Worm (Caenorhabditis elegans) whole organism, young adult: ENCODE measurements around the gene cul-3.

Experiments used
- B0035.1 ChIP-seq: sonication (generic microtip); optimal IDR thresholded peaks from 2 replicates; lab custom pipeline; 2016; ENCODE audit warnings: missing genetic modification characterization, mild to moderate bottlenecking, missing compliant biosample characterization, missing genotype, missing genetic modification reagents
- D2030.7 ChIP-seq: fragments of 200-800 bp; sonication (Bioruptor generic); IDR thresholded peaks from 2 replicates; pipeline ENCODE4 v1.3.6; 2022; ENCODE audit warnings: missing genetic modification reagents, missing genetic modification characterization, missing compliant biosample characterization
- F22D6.2 ChIP-seq: sonication (generic microtip); optimal IDR thresholded peaks from 2 replicates; lab custom pipeline; 2016; ENCODE audit warnings: mild to moderate bottlenecking, missing genetic modification characterization, missing compliant biosample characterization
- F33H1.4 ChIP-seq: fragments of 200-800 bp; sonication (Bioruptor generic); IDR thresholded peaks from 2 replicates; pipeline ENCODE4 v1.3.6; 2022; ENCODE audit warnings: missing genetic modification reagents, missing genetic modification characterization, missing compliant biosample characterization
- F49E8.2 ChIP-seq: sonication (generic microtip); optimal IDR thresholded peaks from 3 replicates; lab custom pipeline; 2017; ENCODE audit warnings: missing genetic modification characterization, mild to moderate bottlenecking, missing compliant biosample characterization, antibody characterized with exemption, moderate library complexity; ENCODE audit not compliant: insufficient read depth
- F57A8.1 ChIP-seq: fragments of 200-800 bp; sonication (Bioruptor generic); optimal IDR thresholded peaks from 2 replicates; lab custom pipeline; 2018; ENCODE audit warnings: mild to moderate bottlenecking, missing genetic modification characterization, moderate library complexity, missing compliant biosample characterization
- K12H6.12 ChIP-seq: fragments of 200-800 bp; sonication (Bioruptor generic); optimal IDR thresholded peaks from 2 replicates; lab custom pipeline; 2018; ENCODE audit warnings: mild to moderate bottlenecking, missing genetic modification characterization, missing compliant biosample characterization
- T26A5.8 ChIP-seq: sonication (generic microtip); optimal IDR thresholded peaks from 2 replicates; lab custom pipeline; 2016; ENCODE audit warnings: missing genetic modification characterization, missing compliant biosample characterization
- Y56A3A.18 ChIP-seq: fragments of 200-800 bp; sonication (Bioruptor generic); IDR thresholded peaks from 2 replicates; pipeline ENCODE4 v1.3.6; 2022; ENCODE audit warnings: missing genetic modification reagents, missing genetic modification characterization, missing compliant biosample characterization
- atf-7 ChIP-seq: sonication (generic microtip); optimal IDR thresholded peaks from 2 replicates; lab custom pipeline; 2017; ENCODE audit warnings: mild to moderate bottlenecking, missing genetic modification characterization, missing compliant biosample characterization
- athp-1 ChIP-seq: sonication (generic microtip); optimal IDR thresholded peaks from 2 replicates; lab custom pipeline; 2017; ENCODE audit warnings: mild to moderate bottlenecking, missing genetic modification characterization, missing compliant biosample characterization
- ccch-3 ChIP-seq: fragments of 200-800 bp; sonication (Bioruptor generic); optimal IDR thresholded peaks from 2 replicates; lab custom pipeline; 2018; ENCODE audit warnings: mild to moderate bottlenecking, missing genetic modification characterization, missing compliant biosample characterization
- ceh-100 ChIP-seq: fragments of 200-800 bp; sonication (Bioruptor generic); IDR thresholded peaks from 2 replicates; pipeline ENCODE4 v1.3.6; 2022; ENCODE audit warnings: missing genetic modification reagents, missing genetic modification characterization, missing compliant biosample characterization
- ceh-27 ChIP-seq: fragments of 200-800 bp; sonication (Bioruptor generic); optimal IDR thresholded peaks from 2 replicates; lab custom pipeline; 2018; ENCODE audit warnings: mild to moderate bottlenecking, missing genetic modification characterization, moderate library complexity, missing compliant biosample characterization
- ceh-58 ChIP-seq: fragments of 200-800 bp; sonication (Bioruptor generic); IDR thresholded peaks from 2 replicates; pipeline ENCODE4 v1.3.6; 2022; ENCODE audit warnings: missing genetic modification characterization, missing compliant biosample characterization
- chd-7 ChIP-seq: sonication (generic microtip); optimal IDR thresholded peaks from 2 replicates; lab custom pipeline; 2016; ENCODE audit warnings: mild to moderate bottlenecking, missing genetic modification characterization, moderate library complexity, missing compliant biosample characterization
- dpff-1 ChIP-seq: sonication (generic microtip); optimal IDR thresholded peaks from 2 replicates; lab custom pipeline; 2017; ENCODE audit warnings: mild to moderate bottlenecking, missing genetic modification characterization, missing compliant biosample characterization
- hmg-1.2 ChIP-seq: fragments of 200-800 bp; sonication (Bioruptor generic); IDR thresholded peaks from 2 replicates; pipeline ENCODE4 v1.3.6; 2022; ENCODE audit warnings: missing genetic modification reagents, missing genetic modification characterization, missing compliant biosample characterization
- hmg-20 ChIP-seq: fragments of 200-800 bp; sonication (Bioruptor generic); IDR thresholded peaks from 2 replicates; pipeline ENCODE4 v1.3.6; 2022; ENCODE audit warnings: missing genetic modification reagents, missing genetic modification characterization, missing compliant biosample characterization
- madf-10 ChIP-seq: sonication (generic microtip); optimal IDR thresholded peaks from 2 replicates; lab custom pipeline; 2016; ENCODE audit warnings: mild to moderate bottlenecking, missing genetic modification characterization, missing compliant biosample characterization
- madf-8 ChIP-seq: fragments of 200-800 bp; sonication (Bioruptor generic); conservative IDR thresholded peaks from 2 replicates; pipeline ENCODE4 v1.3.6; 2022; ENCODE audit warnings: missing genetic modification reagents, missing genetic modification characterization, missing compliant biosample characterization
- mel-28 ChIP-seq: sonication (generic microtip); optimal IDR thresholded peaks from 2 replicates; lab custom pipeline; 2016; ENCODE audit warnings: borderline replicate concordance, mild to moderate bottlenecking, missing genetic modification characterization, missing compliant biosample characterization
- nhr-179 ChIP-seq: sonication (generic microtip); optimal IDR thresholded peaks from 2 replicates; lab custom pipeline; 2016; ENCODE audit warnings: mild to moderate bottlenecking, missing genetic modification characterization, missing compliant biosample characterization
- pbrm-1 ChIP-seq: fragments of 200-800 bp; sonication (Bioruptor generic); IDR thresholded peaks from 2 replicates; pipeline ENCODE4 v1.3.6; 2022; ENCODE audit warnings: missing genetic modification reagents, missing genetic modification characterization, missing compliant biosample characterization
- rec-8 ChIP-seq, 2 experiments: sonication (generic microtip); optimal IDR thresholded peaks; 2 replicates each; lab custom pipeline; 2016; ENCODE audit warnings: mild to moderate bottlenecking in 2 of 2, missing genetic modification characterization in 2 of 2, missing genetic modification reagents in 2 of 2, missing genotype in 2 of 2, missing biosample characterization in 1 of 2, missing compliant biosample characterization in 1 of 2, moderate library complexity in 1 of 2
- somi-1 ChIP-seq: fragments of 200-800 bp; sonication (Bioruptor generic); optimal IDR thresholded peaks from 2 replicates; lab custom pipeline; 2018; ENCODE audit warnings: mild to moderate bottlenecking, missing genetic modification characterization, missing compliant biosample characterization
- unc-62 ChIP-seq: fragments of 150-350 bp; optimal IDR thresholded peaks from 2 replicates; lab custom pipeline; 2014; ENCODE audit warnings: missing biosample characterization, missing genetic modification reagents, missing genetic modification characterization
- zfh-2 ChIP-seq: fragments of 200-800 bp; sonication (Bioruptor generic); conservative IDR thresholded peaks from 2 replicates; pipeline ENCODE4 v1.3.6; 2022; ENCODE audit warnings: missing genetic modification reagents, missing genetic modification characterization, missing compliant biosample characterization
- zim-3 ChIP-seq: sonication (generic microtip); optimal IDR thresholded peaks from 2 replicates; lab custom pipeline; 2017; ENCODE audit warnings: mild to moderate bottlenecking, missing genetic modification characterization, moderate library complexity, missing compliant biosample characterization
- ztf-22 ChIP-seq: fragments of 200-800 bp; sonication (Bioruptor generic); optimal IDR thresholded peaks from 2 replicates; lab custom pipeline; 2018; ENCODE audit warnings: mild to moderate bottlenecking, missing genetic modification characterization, moderate library complexity, missing compliant biosample characterization
- ztf-25 ChIP-seq: fragments of 200-800 bp; sonication (Bioruptor generic); IDR thresholded peaks from 2 replicates; pipeline ENCODE4 v1.3.6; 2022; ENCODE audit warnings: missing genetic modification reagents, missing genetic modification characterization, missing compliant biosample characterization

cul-3 gene

DNA sequence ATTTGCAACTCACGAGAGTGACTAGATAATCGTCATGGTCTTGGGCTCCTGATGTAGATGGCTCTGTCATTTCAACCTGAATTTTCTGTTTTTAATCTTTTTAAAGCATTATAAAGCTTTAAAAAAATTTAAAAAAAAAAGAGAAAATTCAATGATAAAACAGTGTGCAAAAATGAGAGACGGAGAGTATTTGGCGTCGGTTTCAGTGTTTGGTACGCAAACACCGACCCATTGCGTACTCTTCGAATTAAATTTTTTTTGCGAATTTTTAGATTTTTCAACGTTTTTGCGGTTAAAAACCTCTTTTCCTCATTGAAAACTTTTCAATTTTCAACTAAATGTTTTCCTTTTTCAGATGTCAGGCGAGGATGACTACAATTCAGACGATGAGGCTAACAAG lies 49.3 kb upstream of the cul-3 start, which contains the start of the genes W03F9.2 and sftb-2 (continued):
- TF ChIP-seq madf-8 (GFP tag; lab: Robert Waterston, UW), result no peak
- no peak for TF ChIP-seq F49E8.2 (tag; lab: Kevin White, UChicago)
- TF ChIP-seq F57A8.1 (GFP tag; lab: Kevin White, UChicago), result no peak
- no peak for TF ChIP-seq B0035.1
- TF ChIP-seq D2030.7, result peak; percentile 47; the same call in 1 of the 2 replicates
- no peak for TF ChIP-seq somi-1
- TF ChIP-seq Y56A3A.18 (GFP tag; lab: Robert Waterston, UW), result no peak
- TF ChIP-seq ceh-100 (GFP tag; lab: Robert Waterston, UW), result no peak
- no peak for TF ChIP-seq chd-7 (tag; lab: Kevin White, UChicago)
- TF ChIP-seq athp-1, result no peak
- no peak for TF ChIP-seq K12H6.12 (tag; lab: Kevin White, UChicago)
- TF ChIP-seq ztf-22 (GFP tag; lab: Kevin White, UChicago), result no peak

DNA sequence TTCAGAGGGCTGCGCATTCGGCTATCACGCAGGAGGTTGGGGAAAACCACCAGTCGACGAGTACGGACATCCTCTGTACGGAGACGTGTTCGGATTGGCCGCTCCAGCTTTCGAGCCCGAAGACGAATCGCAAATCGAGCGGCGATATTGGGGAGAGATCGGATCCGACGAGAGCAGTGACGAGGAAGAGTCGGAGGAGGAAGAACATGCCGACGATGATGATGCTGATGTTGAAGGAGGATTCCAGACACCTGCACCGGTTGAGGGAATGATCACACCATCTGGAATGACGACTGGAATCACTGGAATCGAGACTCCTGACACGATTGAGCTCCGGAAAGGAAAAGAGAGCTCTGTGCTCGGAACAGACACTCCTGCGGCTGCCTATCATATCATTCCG lies 47.0 kb upstream of the cul-3 start:
- TF ChIP-seq chd-7 (tag; lab: Kevin White, UChicago) (no peak), zfh-2 (GFP tag; lab: Robert Waterston, UW) (peak; percentile 51; the same call in 1 of the 2 replicates)

DNA sequence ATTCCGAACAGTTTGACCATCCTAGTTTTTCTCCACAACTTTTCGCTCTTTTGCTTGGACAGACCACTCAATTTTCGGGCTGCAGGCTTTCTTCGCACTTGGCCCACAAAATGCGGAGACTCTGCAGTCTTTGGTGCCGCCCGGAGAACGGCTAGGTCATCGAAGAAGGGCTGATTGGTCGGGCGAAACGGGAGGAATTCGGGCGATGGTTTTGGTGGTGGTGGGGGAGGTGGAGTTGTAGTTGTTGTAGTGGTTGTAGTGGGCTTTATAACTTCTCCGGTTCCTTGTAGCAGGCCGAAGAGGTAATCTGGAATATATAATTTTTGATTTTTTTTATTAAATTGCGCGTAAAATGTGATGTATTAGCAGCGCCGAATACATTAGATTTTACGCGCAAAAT lies 39.5 kb upstream of the cul-3 start:
- no peak for TF ChIP-seq madf-10 (tag; lab: Kevin White, UChicago)
- TF ChIP-seq zfh-2 (GFP tag; lab: Robert Waterston, UW), result peak; percentile 58; the same call in 1 of the 2 replicates

DNA sequence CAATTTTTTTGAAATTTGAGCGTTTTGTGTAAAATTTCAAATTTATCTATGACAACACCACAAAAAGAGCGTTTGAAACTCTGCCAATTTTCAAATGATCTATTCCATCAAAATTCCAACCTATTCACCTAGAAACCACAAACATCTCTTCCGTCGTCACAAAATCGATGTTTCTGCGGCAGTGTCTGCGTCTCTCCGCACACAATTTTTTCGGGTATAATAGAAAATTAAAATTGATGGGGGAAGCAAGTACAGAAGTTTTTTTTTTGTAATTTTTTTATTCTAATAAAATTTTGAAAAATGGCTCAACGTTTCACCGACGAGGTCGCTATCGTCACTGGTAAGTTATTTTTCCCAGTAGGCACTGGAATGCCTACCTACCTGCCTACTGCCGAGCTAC lies 38.6 kb upstream of the cul-3 start, which contains the start of gene W03F9.9:
Gene W03F9.9 (plus strand): TSS at position 301 of the 400 bp plus-strand sequence.
- TF ChIP-seq dpff-1 (tag; lab: Kevin White, UChicago), result no peak
- TF ChIP-seq F22D6.2 (tag; lab: Kevin White, UChicago), result no peak
- no peak for TF ChIP-seq ceh-100 (GFP tag; lab: Robert Waterston, UW)
- TF ChIP-seq ceh-27, result no peak
- TF ChIP-seq nhr-179 (tag; lab: Kevin White, UChicago), result no peak
- TF ChIP-seq ztf-25, result no peak
- TF ChIP-seq T26A5.8 (tag; lab: Kevin White, UChicago), result no peak
- TF ChIP-seq, all 124 proteins: peak for 0

DNA sequence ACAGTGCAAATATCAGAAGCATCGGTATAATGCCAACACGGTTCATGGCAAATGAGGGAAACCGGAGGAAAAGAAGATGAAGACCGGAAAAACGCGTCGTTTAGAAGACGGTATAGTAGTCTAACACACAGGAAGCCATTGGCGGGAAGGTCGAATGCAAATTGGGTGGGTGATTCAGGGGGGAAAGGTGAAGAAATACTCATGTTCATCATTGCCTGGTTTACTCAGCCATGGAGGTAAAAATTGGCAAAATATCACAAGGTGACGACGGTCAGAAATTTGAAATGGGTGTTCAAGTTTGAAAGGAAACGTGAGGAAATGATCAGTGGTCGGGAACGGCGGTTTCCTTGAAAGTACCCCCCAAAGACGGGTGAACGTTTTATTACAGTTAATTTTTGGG lies 36.0 kb upstream of the cul-3 start, which contains the start of gene W03F9.11:
Gene W03F9.11 (minus strand): TSS at position 101 of the 400 bp plus-strand sequence.
- TF ChIP-seq unc-62 (GFP tag; lab: Kevin White, UChicago) (no peak), atf-7 (tag; lab: Kevin White, UChicago) (no peak), rec-8 (tag; optimal IDR thresholded peaks at IDR 0.05; lab: Kevin White, UChicago) (no peak), F33H1.4 (GFP tag; lab: Robert Waterston, UW) (no peak), pbrm-1 (GFP tag; lab: Robert Waterston, UW) (no peak), zim-3 (tag; lab: Kevin White, UChicago) (no peak), mel-28 (tag; lab: Kevin White, UChicago) (no peak), hmg-1.2 (GFP tag; lab: Robert Waterston, UW) (no peak), hmg-20 (GFP tag; lab: Robert Waterston, UW) (no peak), ccch-3 (GFP tag; lab: Kevin White, UChicago) (no peak), ceh-58 (GFP tag; lab: Robert Waterston, UW) (no peak)
